Worm (Caenorhabditis elegans) whole organism, L1 larva: ENCODE data around the gene F11D11.12.

Experiments used
- C04F5.9 ChIP-seq: sonication (generic microtip); optimal IDR thresholded peaks from 2 replicates; lab custom pipeline; 2016; ENCODE audit warnings: missing genetic modification characterization, missing compliant biosample characterization
- C16A3.4 ChIP-seq: fragments of 150-350 bp; optimal IDR thresholded peaks from 2 replicates; lab custom pipeline; 2014; ENCODE audit warnings: missing biosample characterization, missing genetic modification characterization
- C34B4.2 ChIP-seq: sonication (generic microtip); optimal IDR thresholded peaks from 2 replicates; lab custom pipeline; 2017; ENCODE audit warnings: mild to moderate bottlenecking, missing genetic modification characterization, missing compliant biosample characterization
- Y116A8C.19 ChIP-seq: sonication (generic microtip); optimal IDR thresholded peaks from 2 replicates; lab custom pipeline; 2016; ENCODE audit warnings: missing compliant biosample characterization, missing genetic modification characterization, borderline replicate concordance
- aly-2 ChIP-seq: fragments of 150-350 bp; optimal IDR thresholded peaks from 2 replicates; lab custom pipeline; 2014; ENCODE audit warnings: missing biosample characterization, missing genetic modification characterization
- ama-1 ChIP-seq: fragments of 150-350 bp; optimal IDR thresholded peaks from 2 replicates; lab custom pipeline; 2014
- blmp-1 ChIP-seq: fragments of 150-350 bp; optimal IDR thresholded peaks from 2 replicates; lab custom pipeline; 2014; ENCODE audit warnings: missing biosample characterization, missing genetic modification characterization
- efl-1 ChIP-seq, 4 experiments: fragments of 150-350 bp; optimal IDR thresholded peaks in 3 of 4; peaks in 1 of 4; 1 replicate in 1 of 4; 2 replicates in 3 of 4; lab custom pipeline; 2014; ENCODE audit warnings: missing biosample characterization in 2 of 4, missing genetic modification characterization in 2 of 4, missing genetic modification reagents in 2 of 4
- efl-3 ChIP-seq: fragments of 200-800 bp; sonication (Bioruptor generic); optimal IDR thresholded peaks from 2 replicates; lab custom pipeline; 2018; ENCODE audit warnings: mild to moderate bottlenecking, missing genetic modification characterization, missing compliant biosample characterization
- egl-13 ChIP-seq: sonication (generic microtip); optimal IDR thresholded peaks from 2 replicates; lab custom pipeline; 2016; ENCODE audit warnings: missing genotype, missing genetic modification reagents, missing genetic modification characterization, missing compliant biosample characterization
- elt-2 ChIP-seq: sonication (generic microtip); optimal IDR thresholded peaks from 2 replicates; lab custom pipeline; 2016; ENCODE audit warnings: missing genetic modification characterization, mild to moderate bottlenecking, inconsistent platforms, missing compliant biosample characterization, missing genetic modification reagents
- elt-3 ChIP-seq, 6 experiments: fragments of 150-350 bp in 1 of 6; sonication (generic microtip); optimal IDR thresholded peaks; 2 replicates each; lab custom pipeline; 2017 to 2018; ENCODE audit warnings: missing biosample characterization in 6 of 6, missing genetic modification characterization in 6 of 6, inconsistent platforms in 1 of 6
- grh-1 ChIP-seq: fragments of 200-800 bp; sonication (Bioruptor generic); IDR thresholded peaks from 2 replicates; pipeline ENCODE4 v1.3.6; 2022; ENCODE audit warnings: missing genetic modification reagents, missing genetic modification characterization, missing compliant biosample characterization
- hlh-17 ChIP-seq: fragments of 200-800 bp; sonication (Bioruptor generic); optimal IDR thresholded peaks from 2 replicates; lab custom pipeline; 2018; ENCODE audit warnings: missing genetic modification characterization, mild to moderate bottlenecking, missing compliant biosample characterization, moderate library complexity, borderline replicate concordance
- hlh-4 ChIP-seq: sonication (generic microtip); optimal IDR thresholded peaks from 2 replicates; lab custom pipeline; 2016; ENCODE audit warnings: mild to moderate bottlenecking, missing genetic modification characterization, missing compliant biosample characterization
- hpl-2 ChIP-seq: fragments of 150-350 bp; optimal IDR thresholded peaks from 2 replicates; lab custom pipeline; 2014; ENCODE audit warnings: missing biosample characterization, missing genetic modification reagents, missing genetic modification characterization
- isw-1 ChIP-seq: fragments of 200-800 bp; sonication (Bioruptor generic); IDR thresholded peaks from 2 replicates; pipeline ENCODE4 v1.3.6; 2022; ENCODE audit warnings: missing genetic modification characterization, missing compliant biosample characterization
- jun-1 ChIP-seq: fragments of 150-350 bp; optimal IDR thresholded peaks from 2 replicates; lab custom pipeline; 2014; ENCODE audit warnings: missing biosample characterization, missing genetic modification reagents, missing genetic modification characterization
- lin-35 ChIP-seq, 2 experiments: fragments of 150-350 bp; optimal IDR thresholded peaks; 2 replicates each; lab custom pipeline; 2014; ENCODE audit warnings: missing biosample characterization in 2 of 2, missing genetic modification characterization in 2 of 2, missing genetic modification reagents in 2 of 2
- lir-3 ChIP-seq: sonication (generic microtip); optimal IDR thresholded peaks from 2 replicates; lab custom pipeline; 2016; ENCODE audit warnings: mild to moderate bottlenecking, missing genetic modification characterization, moderate library complexity, missing compliant biosample characterization; ENCODE audit not compliant: poor library complexity
- lsy-2 ChIP-seq, 2 experiments: fragments of 150-350 bp; optimal IDR thresholded peaks; 2 replicates each; lab custom pipeline; 2014; ENCODE audit warnings: missing biosample characterization in 2 of 2, missing genetic modification characterization in 2 of 2
- mab-9 ChIP-seq: fragments of 200-800 bp; sonication (Bioruptor generic); IDR thresholded peaks from 2 replicates; pipeline ENCODE4 v1.3.6; 2022; ENCODE audit warnings: missing genetic modification reagents, missing genetic modification characterization, missing compliant biosample characterization
- mep-1 ChIP-seq: fragments of 150-350 bp; optimal IDR thresholded peaks from 2 replicates; lab custom pipeline; 2014; ENCODE audit warnings: missing biosample characterization, missing genetic modification characterization
- nhr-11 ChIP-seq: fragments of 150-350 bp; optimal IDR thresholded peaks from 2 replicates; lab custom pipeline; 2014; ENCODE audit warnings: missing biosample characterization, missing genetic modification characterization
- nhr-12 ChIP-seq: sonication (generic microtip); optimal IDR thresholded peaks from 2 replicates; lab custom pipeline; 2017; ENCODE audit warnings: missing biosample characterization, missing genetic modification characterization
- nhr-19 ChIP-seq: fragments of 200-800 bp; sonication (Bioruptor generic); conservative IDR thresholded peaks from 2 replicates; pipeline ENCODE4 v1.3.6; 2022; ENCODE audit warnings: missing genetic modification characterization, missing compliant biosample characterization
- nhr-28 ChIP-seq: fragments of 150-350 bp; optimal IDR thresholded peaks from 2 replicates; lab custom pipeline; 2014; ENCODE audit warnings: missing biosample characterization, missing genetic modification characterization
- nhr-47 ChIP-seq: sonication (generic microtip); optimal IDR thresholded peaks from 2 replicates; lab custom pipeline; 2016; ENCODE audit warnings: mild to moderate bottlenecking, missing genetic modification characterization, moderate library complexity, missing compliant biosample characterization
- nhr-76 ChIP-seq: sonication (generic microtip); optimal IDR thresholded peaks from 2 replicates; lab custom pipeline; 2017; ENCODE audit warnings: missing biosample characterization, missing genetic modification characterization
- nhr-77 ChIP-seq: fragments of 150-350 bp; optimal IDR thresholded peaks from 2 replicates; lab custom pipeline; 2014; ENCODE audit warnings: missing biosample characterization, missing genetic modification characterization
- nhr-84 ChIP-seq: sonication (generic microtip); optimal IDR thresholded peaks from 2 replicates; lab custom pipeline; 2017; ENCODE audit warnings: missing biosample characterization, missing genetic modification characterization
- nhr-85 ChIP-seq: sonication (generic microtip); peaks from one replicate; lab custom pipeline; 2016; ENCODE audit warnings: missing genetic modification characterization, inconsistent platforms, missing compliant biosample characterization
- pag-3 ChIP-seq: sonication (generic microtip); optimal IDR thresholded peaks from 2 replicates; lab custom pipeline; 2017; ENCODE audit warnings: missing genetic modification characterization, mild to moderate bottlenecking, missing compliant biosample characterization, antibody characterized with exemption, borderline replicate concordance; ENCODE audit not compliant: insufficient read depth
- pax-3 ChIP-seq: fragments of 200-800 bp; sonication (Bioruptor generic); optimal IDR thresholded peaks from 2 replicates; lab custom pipeline; 2018; ENCODE audit warnings: mild to moderate bottlenecking, missing genetic modification characterization, moderate library complexity, missing compliant biosample characterization
- pqm-1 ChIP-seq: sonication (generic microtip); optimal IDR thresholded peaks from 3 replicates; lab custom pipeline; 2017; ENCODE audit warnings: missing biosample characterization, missing genetic modification characterization
- rnt-1 ChIP-seq: sonication (generic microtip); optimal IDR thresholded peaks from 2 replicates; lab custom pipeline; 2016; ENCODE audit warnings: mild to moderate bottlenecking, missing genetic modification characterization, moderate library complexity, missing compliant biosample characterization
- snpc-4 ChIP-seq: fragments of 150-350 bp; optimal IDR thresholded peaks from 2 replicates; lab custom pipeline; 2014; ENCODE audit warnings: missing biosample characterization, missing genetic modification characterization
- snu-23 ChIP-seq: sonication (generic microtip); optimal IDR thresholded peaks from 2 replicates; lab custom pipeline; 2016; ENCODE audit warnings: missing genetic modification characterization, missing compliant biosample characterization
- sptf-1 ChIP-seq: fragments of 150-350 bp; optimal IDR thresholded peaks from 2 replicates; lab custom pipeline; 2014; ENCODE audit warnings: missing biosample characterization, missing genetic modification characterization
- swsn-7 ChIP-seq: sonication (generic microtip); optimal IDR thresholded peaks from 2 replicates; lab custom pipeline; 2016; ENCODE audit warnings: missing genetic modification characterization, missing compliant biosample characterization
- tbx-2 ChIP-seq: sonication (generic microtip); optimal IDR thresholded peaks from 2 replicates; lab custom pipeline; 2016; ENCODE audit warnings: missing genetic modification characterization, missing compliant biosample characterization
- unc-130 ChIP-seq: fragments of 150-350 bp; optimal IDR thresholded peaks from 2 replicates; lab custom pipeline; 2017; ENCODE audit warnings: missing biosample characterization, missing genetic modification characterization, inconsistent platforms
- vab-15 ChIP-seq: sonication (generic microtip); optimal IDR thresholded peaks from 2 replicates; lab custom pipeline; 2017; ENCODE audit warnings: missing genotype, mild to moderate bottlenecking, missing genetic modification characterization, missing compliant biosample characterization
- xbp-1 ChIP-seq: sonication (generic microtip); optimal IDR thresholded peaks from 2 replicates; lab custom pipeline; 2016; ENCODE audit warnings: missing genetic modification characterization, missing compliant biosample characterization
- zag-1 ChIP-seq: fragments of 150-350 bp; optimal IDR thresholded peaks from 2 replicates; lab custom pipeline; 2014; ENCODE audit warnings: missing biosample characterization, missing genetic modification characterization
- zip-4 ChIP-seq: fragments of 200-800 bp; sonication (Bioruptor generic); optimal IDR thresholded peaks from 2 replicates; lab custom pipeline; 2018; ENCODE audit warnings: mild to moderate bottlenecking, missing genetic modification characterization, moderate library complexity, missing compliant biosample characterization
- ztf-11 ChIP-seq, 2 experiments: sonication (generic microtip); optimal IDR thresholded peaks; 2 replicates each; lab custom pipeline; 2016 to 2017; ENCODE audit warnings: missing genetic modification characterization in 2 of 2, missing biosample characterization in 1 of 2, missing compliant biosample characterization in 1 of 2

The F11D11.12 gene

ce11 chrV:18734381-18734780 lies 16.1 kb downstream of the F11D11.12 start, which contains the start of gene scl-20:
Gene scl-20, minus strand, starts transcription at chrV:18734481.
- TF ChIP-seq mep-1 (no peak), nhr-28 (no peak), egl-13 (tag; lab: Kevin White, UChicago) (no peak), nhr-76 (tag; lab: Kevin White, UChicago) (no peak), sptf-1 (tag; lab: Kevin White, UChicago) (no peak), nhr-84 (no peak), nhr-47 (tag; lab: Kevin White, UChicago) (no peak), mab-9 (GFP tag; lab: Robert Waterston, UW) (no peak), lsy-2 (tag; optimal IDR thresholded peaks at IDR 0.05; lab: Kevin White, UChicago) (no peak), aly-2 (tag; lab: Kevin White, UChicago) (no peak), ama-1 (no peak), hlh-4 (tag; lab: Kevin White, UChicago) (no peak), rnt-1 (tag; lab: Kevin White, UChicago) (no peak), nhr-77 (tag; lab: Kevin White, UChicago) (no peak), C16A3.4 (tag; lab: Kevin White, UChicago) (no peak), vab-15 (tag; lab: Kevin White, UChicago) (no peak), efl-1 (optimal IDR thresholded peaks at IDR 0.05; lab: Kevin White, UChicago) (no peak), efl-1 (GFP tag; optimal IDR thresholded peaks at IDR 0.05 in 1 of 2; lab: Kevin White, UChicago) (no peak), isw-1 (GFP tag; lab: Robert Waterston, UW) (no peak), nhr-19 (GFP tag; lab: Robert Waterston, UW) (no peak), tbx-2 (tag; lab: Kevin White, UChicago) (no peak)

- no peak for TF ChIP-seq hlh-17 (GFP tag; lab: Kevin White, UChicago)
- no peak for TF ChIP-seq ztf-11 (tag; optimal IDR thresholded peaks at IDR 0.05; lab: Kevin White, UChicago)
- no peak for TF ChIP-seq lin-35 (GFP tag; optimal IDR thresholded peaks at IDR 0.05; lab: Kevin White, UChicago)
- TF ChIP-seq efl-1 (optimal IDR thresholded peaks at IDR 0.05; lab: Kevin White, UChicago): no peak
- no peak for TF ChIP-seq efl-1 (GFP tag; optimal IDR thresholded peaks at IDR 0.05 in 1 of 2; lab: Kevin White, UChicago)
- TF ChIP-seq hpl-2: no peak
- no peak for TF ChIP-seq pqm-1
- TF ChIP-seq rnt-1 (tag; lab: Kevin White, UChicago): no peak
- no peak for TF ChIP-seq snu-23 (GFP tag; lab: Kevin White, UChicago)
- TF ChIP-seq grh-1: no peak
- no peak for TF ChIP-seq sptf-1 (tag; lab: Kevin White, UChicago)
- no peak for TF ChIP-seq jun-1 (tag; lab: Kevin White, UChicago)
- no peak for TF ChIP-seq nhr-11 (tag; lab: Kevin White, UChicago)
- TF ChIP-seq xbp-1 (tag; lab: Kevin White, UChicago): no peak
- TF ChIP-seq hlh-4 (tag; lab: Kevin White, UChicago): no peak
- no peak for TF ChIP-seq efl-3
- TF ChIP-seq nhr-12: no peak
- no peak for TF ChIP-seq nhr-19 (GFP tag; lab: Robert Waterston, UW)
- no peak for TF ChIP-seq unc-130 (tag; lab: Kevin White, UChicago)
- TF ChIP-seq elt-3 (tag; optimal IDR thresholded peaks at IDR 0.05; lab: Kevin White, UChicago): no peak
Observed at ce11 chrV:18733942-18734341, 16.5 kb downstream of the F11D11.12 start.

ce11 chrV:18731579-18732041 lies 18.9 kb downstream of the F11D11.12 start, which contains the start of the genes asp-18 and scl-19:
Gene asp-18, minus strand, starts transcription at chrV:18731679.
Gene scl-19, plus strand, starts transcription at chrV:18731991.
- TF ChIP-seq elt-2 (tag; lab: Kevin White, UChicago) (no peak), zag-1 (no peak), pag-3 (no peak), aly-2 (tag; lab: Kevin White, UChicago) (no peak), nhr-28 (no peak), nhr-77 (tag; lab: Kevin White, UChicago) (no peak), pax-3 (tag; lab: Kevin White, UChicago) (no peak), C34B4.2 (tag; lab: Kevin White, UChicago) (no peak), sptf-1 (tag; lab: Kevin White, UChicago) (no peak), zip-4 (no peak), snpc-4 (no peak), nhr-85 (tag; lab: Kevin White, UChicago) (no peak), hpl-2 (no peak), efl-3 (no peak), nhr-19 (GFP tag; lab: Robert Waterston, UW) (no peak), lir-3 (tag; lab: Kevin White, UChicago) (no peak), swsn-7 (tag; lab: Kevin White, UChicago) (no peak), Y116A8C.19 (tag; lab: Kevin White, UChicago) (no peak), C04F5.9 (tag; lab: Kevin White, UChicago) (no peak), blmp-1 (tag; lab: Kevin White, UChicago) (no peak)
